Fruit fly (Drosophila melanogaster): ENCODE data around the gene PyK.

PyK gene

dm6 chr3R:22368077-22368776, 891 bp downstream of the PyK start (continued):
- TF ChIP-seq repo (GFP tag; optimal IDR thresholded peaks at IDR 0.05) (no peak), ranshi (GFP tag; IDR thresholded peaks at IDR 0.05) (no peak), amos (GFP tag; IDR thresholded peaks at IDR 0.05; ENCODE audit: partially characterized antibody) (peak; percentile 38; the same call in 1 of the 2 replicates), CG2116 (GFP tag; optimal IDR thresholded peaks at IDR 0.05) (no peak), Side (GFP tag; optimal IDR thresholded peaks at IDR 0.05) (no peak), kah (GFP tag; optimal IDR thresholded peaks at IDR 0.05) (no peak), CG11560 (tag; IDR thresholded peaks at IDR 0.05) (no peak), Abd-B (GFP tag; optimal IDR thresholded peaks at IDR 0.05) (no peak), crc (GFP tag; optimal IDR thresholded peaks at IDR 0.05) (no peak), CG11723 (GFP tag; optimal IDR thresholded peaks at IDR 0.05) (no peak), toy (GFP tag; IDR thresholded peaks at IDR 0.05) (no peak), CG9797 (GFP tag; optimal IDR thresholded peaks at IDR 0.05) (no peak), gce (GFP tag; IDR thresholded peaks at IDR 0.05) (no peak), ems (GFP tag; optimal IDR thresholded peaks at IDR 0.05) (no peak), dysf (GFP tag; IDR thresholded peaks at IDR 0.05) (no peak), lilli (GFP tag; optimal IDR thresholded peaks at IDR 0.05) (no peak), CG12659 (GFP tag; optimal IDR thresholded peaks at IDR 0.05) (no peak), luna (GFP tag; optimal IDR thresholded peaks at IDR 0.05) (no peak), CG3163 (GFP tag; optimal IDR thresholded peaks at IDR 0.05) (no peak), CG1024 (GFP tag; IDR thresholded peaks at IDR 0.05) (no peak), H2.0 (GFP tag; IDR thresholded peaks at IDR 0.05) (no peak), sug (tag; optimal IDR thresholded peaks at IDR 0.05) (no peak), br (optimal IDR thresholded peaks at IDR 0.05) (no peak), unpg (GFP tag; optimal IDR thresholded peaks at IDR 0.05) (no peak), cad (GFP tag; optimal IDR thresholded peaks at IDR 0.05) (no peak), CkIIα-i1 (GFP tag; IDR thresholded peaks at IDR 0.05) (no peak), lab (GFP tag; optimal IDR thresholded peaks at IDR 0.05) (no peak), CG14441 (GFP tag; IDR thresholded peaks at IDR 0.05) (no peak), HLH4C (GFP tag; IDR thresholded peaks at IDR 0.05; ENCODE audit: partially characterized antibody) (peak; percentile 37; the same call in 2 of the 3 replicates), az2 (GFP tag; optimal IDR thresholded peaks at IDR 0.05) (no peak), wdn (GFP tag; IDR thresholded peaks at IDR 0.05) (no peak), MESR4 (GFP tag; optimal IDR thresholded peaks at IDR 0.05) (no peak), CG18011 (GFP tag; optimal IDR thresholded peaks at IDR 0.05) (no peak), jing (GFP tag; optimal IDR thresholded peaks at IDR 0.05) (no peak), Lhr (GFP tag; optimal IDR thresholded peaks at IDR 0.05) (no peak), HLHmδ (GFP tag; optimal IDR thresholded peaks at IDR 0.05) (no peak), Opbp (GFP tag; IDR thresholded peaks at IDR 0.05; ENCODE audit: partially characterized antibody) (no peak), dmrt11E (tag; optimal IDR thresholded peaks at IDR 0.05) (no peak), CHES-1-like (GFP tag; optimal IDR thresholded peaks at IDR 0.05) (no peak), CG4424 (GFP tag; optimal IDR thresholded peaks at IDR 0.05) (no peak), tgo (GFP tag; IDR thresholded peaks at IDR 0.05) (no peak), CG18476 (GFP tag; optimal IDR thresholded peaks at IDR 0.05) (no peak), stc (GFP tag; IDR thresholded peaks at IDR 0.05) (no peak), Hr51 (GFP tag; optimal IDR thresholded peaks at IDR 0.05) (no peak), ham (GFP tag; IDR thresholded peaks at IDR 0.05) (no peak), sens (GFP tag) (no peak), CG12299 (tag; optimal IDR thresholded peaks at IDR 0.05) (no peak), CG2889 (GFP tag; IDR thresholded peaks at IDR 0.05) (no peak), CG17361 (GFP tag; IDR thresholded peaks at IDR 0.05) (no peak), Dll (GFP tag; IDR thresholded peaks at IDR 0.05; ENCODE audit: partially characterized antibody) (peak; percentile 75), hbn (GFP tag; IDR thresholded peaks at IDR 0.05; ENCODE audit: partially characterized antibody) (no peak)

Measured in whole organism, embryonic.